Worm (Caenorhabditis elegans): ENCODE results near the gene cdh-4.

Gene cdh-4

ce11 chrIII:4495685-4496084 is 24.5 kb upstream of the cdh-4 start:
- TF ChIP-seq ceh-83 (GFP tag; optimal IDR thresholded peaks at IDR 0.05) (no peak), ztf-11 (tag; optimal IDR thresholded peaks at IDR 0.05) (no peak), pha-4 (tag; optimal IDR thresholded peaks at IDR 0.05) (no peak), zip-8 (tag; optimal IDR thresholded peaks at IDR 0.05) (no peak), unc-62 (GFP tag; optimal IDR thresholded peaks at IDR 0.05) (no peak), unc-120 (tag; optimal IDR thresholded peaks at IDR 0.05; ENCODE audit: poor library complexity, severe bottlenecking) (no peak), snpc-4 (tag; optimal IDR thresholded peaks at IDR 0.05) (no peak), lsy-2 (tag; optimal IDR thresholded peaks at IDR 0.05) (no peak), lin-13 (tag; optimal IDR thresholded peaks at IDR 0.05) (no peak), bed-3 (GFP tag; optimal IDR thresholded peaks at IDR 0.05) (no peak), unc-39 (tag; optimal IDR thresholded peaks at IDR 0.05) (no peak), ces-1 (GFP tag; optimal IDR thresholded peaks at IDR 0.05) (no peak), nhr-237 (tag; optimal IDR thresholded peaks at IDR 0.05) (no peak), M03D4.4 (tag; optimal IDR thresholded peaks at IDR 0.05) (no peak), tbx-8 (GFP tag; optimal IDR thresholded peaks at IDR 0.05) (no peak), mep-1 (tag; optimal IDR thresholded peaks at IDR 0.05) (no peak)

ce11 chrIII:4496085-4496484 is 24.1 kb upstream of the cdh-4 start:
- TF ChIP-seq lsy-2 (tag; optimal IDR thresholded peaks at IDR 0.05) (no peak), zip-8 (tag; optimal IDR thresholded peaks at IDR 0.05) (peak; percentile 29)

- TF ChIP-seq cnd-1 (tag; optimal IDR thresholded peaks at IDR 0.05) (no peak), mep-1 (tag; optimal IDR thresholded peaks at IDR 0.05) (no peak), nhr-237 (tag; optimal IDR thresholded peaks at IDR 0.05) (no peak), ces-1 (GFP tag; optimal IDR thresholded peaks at IDR 0.05) (no peak), lin-13 (tag; optimal IDR thresholded peaks at IDR 0.05) (no peak), unc-120 (tag; optimal IDR thresholded peaks at IDR 0.05; ENCODE audit: poor library complexity, severe bottlenecking) (no peak), hlh-1 (tag; optimal IDR thresholded peaks at IDR 0.05) (no peak), lin-32 (GFP tag; optimal IDR thresholded peaks at IDR 0.05) (no peak), ceh-43 (GFP tag; optimal IDR thresholded peaks at IDR 0.05) (no peak), M03D4.4 (tag; optimal IDR thresholded peaks at IDR 0.05) (no peak), zip-8 (tag; optimal IDR thresholded peaks at IDR 0.05) (no peak), ceh-83 (GFP tag; optimal IDR thresholded peaks at IDR 0.05) (no peak), elt-3 (tag; optimal IDR thresholded peaks at IDR 0.05) (no peak)
Measured at ce11 chrIII:4498938-4499337, 21.2 kb upstream of the cdh-4 start, which contains the start of the genes C07G2.5 and atf-7. Gene C07G2.5 (minus strand): TSS chrIII:4499038. Gene atf-7 (minus strand): TSS chrIII:4499045.

DNA sequence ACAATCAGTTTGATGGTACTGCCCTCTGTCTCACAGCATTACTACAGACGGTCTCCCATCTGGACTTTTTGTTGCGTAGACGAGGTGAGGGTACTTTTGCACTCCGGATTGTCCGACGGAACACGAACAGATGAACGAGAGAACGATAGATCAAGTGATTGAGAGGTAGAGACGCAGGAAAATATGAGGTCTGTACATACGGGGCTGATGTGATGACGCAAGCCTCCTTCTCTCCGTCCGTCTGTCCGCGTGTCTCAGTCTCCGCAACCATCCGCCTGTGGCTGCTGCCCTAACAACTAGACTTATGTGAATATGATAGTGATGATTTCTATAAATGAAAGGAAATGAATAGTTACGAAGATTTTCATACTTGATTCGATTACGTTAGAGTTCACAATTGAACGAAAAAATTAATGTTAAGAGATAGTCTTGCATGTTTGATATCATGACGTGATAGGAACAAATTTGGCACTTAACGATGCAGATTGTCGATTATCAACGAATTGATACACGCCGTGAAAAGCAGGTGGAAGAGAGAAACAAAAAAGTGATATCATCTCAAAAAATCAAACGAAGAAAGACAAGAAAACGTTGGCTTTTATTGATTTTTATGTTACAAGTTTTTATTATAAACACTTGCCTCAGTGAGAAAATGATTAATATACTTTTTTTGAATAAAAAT is 17.5 kb upstream of the cdh-4 start:
- peak; percentile 43 for TF ChIP-seq ztf-11 (tag; optimal IDR thresholded peaks at IDR 0.05)
- no peak for TF ChIP-seq elt-3 (tag; optimal IDR thresholded peaks at IDR 0.05)
- TF ChIP-seq tbx-8 (GFP tag; optimal IDR thresholded peaks at IDR 0.05): no peak
- peak; percentile 41 for TF ChIP-seq sptf-1 (tag; optimal IDR thresholded peaks at IDR 0.05)
- no peak for TF ChIP-seq elt-1 (tag; optimal IDR thresholded peaks at IDR 0.05; ENCODE audit: borderline replicate concordance, insufficient read depth)
- TF ChIP-seq lin-32 (GFP tag; optimal IDR thresholded peaks at IDR 0.05): no peak
- no peak for TF ChIP-seq nhr-12 (tag; optimal IDR thresholded peaks at IDR 0.05)
- no peak for TF ChIP-seq ceh-43 (GFP tag; optimal IDR thresholded peaks at IDR 0.05)
- no peak for TF ChIP-seq unc-39 (tag; optimal IDR thresholded peaks at IDR 0.05)
- TF ChIP-seq hlh-1 (tag; optimal IDR thresholded peaks at IDR 0.05): no peak
- no peak for TF ChIP-seq snpc-4 (tag; optimal IDR thresholded peaks at IDR 0.05)
- TF ChIP-seq lsy-2 (tag; optimal IDR thresholded peaks at IDR 0.05): no peak
- peak; percentile 10 for TF ChIP-seq M03D4.4 (tag; optimal IDR thresholded peaks at IDR 0.05)
- TF ChIP-seq nhr-76 (tag; optimal IDR thresholded peaks at IDR 0.05): no peak
- no peak for TF ChIP-seq mab-5 (tag; optimal IDR thresholded peaks at IDR 0.05)
- TF ChIP-seq nhr-237 (tag; optimal IDR thresholded peaks at IDR 0.05): no peak
- no peak for TF ChIP-seq bed-3 (GFP tag; optimal IDR thresholded peaks at IDR 0.05)
- no peak for TF ChIP-seq ceh-83 (GFP tag; optimal IDR thresholded peaks at IDR 0.05)
- peak; percentile 34 for TF ChIP-seq ham-2 (GFP tag; optimal IDR thresholded peaks at IDR 0.05)
- peak; percentile 4 for TF ChIP-seq mep-1 (tag; optimal IDR thresholded peaks at IDR 0.05)
- peak; percentile 53 for TF ChIP-seq ceh-39 (tag; optimal IDR thresholded peaks at IDR 0.05)
- TF ChIP-seq blmp-1 (tag; optimal IDR thresholded peaks at IDR 0.05): no peak
- no peak for TF ChIP-seq sem-2 (GFP tag; optimal IDR thresholded peaks at IDR 0.05)
- TF ChIP-seq mls-2 (tag; optimal IDR thresholded peaks at IDR 0.05): no peak
- TF ChIP-seq cnd-1 (tag; optimal IDR thresholded peaks at IDR 0.05): peak; percentile 83
- peak; percentile 91 for TF ChIP-seq nhr-2 (tag; optimal IDR thresholded peaks at IDR 0.05)
- no peak for TF ChIP-seq nhr-28 (tag; optimal IDR thresholded peaks at IDR 0.05)
- TF ChIP-seq unc-62 (GFP tag; optimal IDR thresholded peaks at IDR 0.05): peak; percentile 56
- no peak for TF ChIP-seq ces-1 (GFP tag; optimal IDR thresholded peaks at IDR 0.05)
- peak; percentile 30 for TF ChIP-seq pha-4 (tag; optimal IDR thresholded peaks at IDR 0.05)
- TF ChIP-seq lin-13 (tag; optimal IDR thresholded peaks at IDR 0.05): no peak
- TF ChIP-seq zip-8 (tag; optimal IDR thresholded peaks at IDR 0.05): peak; percentile 89
- TF ChIP-seq flh-1 (GFP tag; optimal IDR thresholded peaks at IDR 0.05): no peak
- TF ChIP-seq unc-120 (tag; optimal IDR thresholded peaks at IDR 0.05; ENCODE audit: poor library complexity, severe bottlenecking): no peak
- no peak for TF ChIP-seq drap-1 (GFP tag; optimal IDR thresholded peaks at IDR 0.05)
